Fruit fly (Drosophila melanogaster) whole organism, embryonic: ENCODE results near the gene PGRP-LF.

ENCODE experiments used
- BEAF-32 ChIP-seq: fragments of 200-800 bp; sonication (Bioruptor generic); optimal IDR thresholded peaks from 3 replicates; lab custom pipeline; 2017; ENCODE audit warnings: missing biosample characterization, missing genetic modification characterization, mild to moderate bottlenecking, moderate library complexity, missing genetic modification reagents
- CG11695 ChIP-seq: fragments of 200-800 bp; sonication (Bioruptor generic); IDR thresholded peaks from 3 replicates; pipeline ENCODE4 v1.3.6; 2022; ENCODE audit warnings: missing biosample characterization, missing genetic modification characterization
- CG12659 ChIP-seq: fragments of 200-800 bp; sonication (Bioruptor generic); optimal IDR thresholded peaks from 3 replicates; lab custom pipeline; 2017; ENCODE audit warnings: mild to moderate bottlenecking, missing biosample characterization, missing genetic modification reagents, missing genetic modification characterization
- CG15073 ChIP-seq: fragments of 200-800 bp; sonication (Bioruptor generic); optimal IDR thresholded peaks from 2 replicates; lab custom pipeline; 2016; ENCODE audit warnings: missing biosample characterization, missing genetic modification characterization
- CG1603 ChIP-seq: fragments of 200-800 bp; sonication (Bioruptor generic); optimal IDR thresholded peaks from 2 replicates; lab custom pipeline; 2019; ENCODE audit warnings: missing biosample characterization, mild to moderate bottlenecking, missing genetic modification characterization, moderate library complexity
- CG17829 ChIP-seq: fragments of 200-800 bp; optimal IDR thresholded peaks from 2 replicates; lab custom pipeline; 2019; ENCODE audit warnings: missing biosample characterization, mild to moderate bottlenecking, missing genetic modification characterization, moderate library complexity
- CG33557 ChIP-seq: fragments of 200-800 bp; sonication (Bioruptor generic); optimal IDR thresholded peaks from 2 replicates; lab custom pipeline; 2019; ENCODE audit warnings: missing biosample characterization, mild to moderate bottlenecking, missing genetic modification characterization, moderate library complexity
- CG4424 ChIP-seq: fragments of 200-800 bp; sonication (Bioruptor generic); optimal IDR thresholded peaks from 3 replicates; lab custom pipeline; 2016; ENCODE audit warnings: missing biosample characterization, missing genetic modification characterization
- CG4854 ChIP-seq: fragments of 200-800 bp; sonication (Bioruptor generic); optimal IDR thresholded peaks from 2 replicates; lab custom pipeline; 2016; ENCODE audit warnings: missing biosample characterization, missing genetic modification characterization, inconsistent platforms
- CG5953 ChIP-seq: fragments of 200-800 bp; sonication (Bioruptor generic); IDR thresholded peaks from 2 replicates; pipeline ENCODE4 v1.3.6; 2022; ENCODE audit warnings: missing biosample characterization, missing genetic modification characterization
- CG6765 ChIP-seq: fragments of 200-800 bp; sonication (Bioruptor generic); optimal IDR thresholded peaks from 3 replicates; lab custom pipeline; 2017; ENCODE audit warnings: missing biosample characterization, mild to moderate bottlenecking, missing genetic modification characterization
- CG6813 ChIP-seq: fragments of 200-800 bp; sonication (Bioruptor generic); optimal IDR thresholded peaks from 2 replicates; lab custom pipeline; 2017; ENCODE audit warnings: missing biosample characterization, missing genetic modification characterization, mild to moderate bottlenecking, moderate library complexity, missing genetic modification reagents
- CG7839 ChIP-seq: fragments of 200-800 bp; sonication (Bioruptor generic); optimal IDR thresholded peaks from 3 replicates; lab custom pipeline; 2018; ENCODE audit warnings: missing biosample characterization, mild to moderate bottlenecking, missing genetic modification characterization, moderate library complexity
- CG7928 ChIP-seq: fragments of 200-800 bp; sonication (Bioruptor generic); optimal IDR thresholded peaks from 2 replicates; lab custom pipeline; 2017; ENCODE audit warnings: missing biosample characterization, mild to moderate bottlenecking, missing genetic modification characterization
- CG7963 ChIP-seq: fragments of 200-800 bp; sonication (Bioruptor generic); IDR thresholded peaks from 3 replicates; pipeline ENCODE4 v1.3.6; 2022; ENCODE audit warnings: missing biosample characterization, missing genetic modification characterization; ENCODE audit not compliant: partially characterized antibody
- CG8290 ChIP-seq, 3 experiments: fragments of 200-800 bp; sonication (Bioruptor generic); optimal IDR thresholded peaks; 2 replicates each; lab custom pipeline; 2016 to 2019; ENCODE audit warnings: missing biosample characterization in 3 of 3, missing genetic modification characterization in 3 of 3, mild to moderate bottlenecking in 2 of 3, moderate library complexity in 1 of 3
- CG9609 ChIP-seq: fragments of 200-800 bp; sonication (Bioruptor generic); optimal IDR thresholded peaks from 3 replicates; lab custom pipeline; 2016; ENCODE audit warnings: missing biosample characterization, missing genetic modification characterization
- CG9797 ChIP-seq: fragments of 200-800 bp; sonication (Bioruptor generic); optimal IDR thresholded peaks from 3 replicates; lab custom pipeline; 2018; ENCODE audit warnings: missing biosample characterization, mild to moderate bottlenecking, missing genetic modification characterization
- Camta ChIP-seq: fragments of 200-800 bp; sonication (Bioruptor generic); optimal IDR thresholded peaks from 2 replicates; lab custom pipeline; 2016; ENCODE audit warnings: missing biosample characterization, missing genetic modification characterization
- Dll ChIP-seq: fragments of 200-800 bp; sonication (Bioruptor generic); IDR thresholded peaks from 4 replicates; pipeline ENCODE4 v1.3.6; 2022; ENCODE audit warnings: missing biosample characterization, missing genetic modification characterization; ENCODE audit not compliant: partially characterized antibody
- HLH3B ChIP-seq: fragments of 200-800 bp; sonication (Bioruptor generic); IDR thresholded peaks from 2 replicates; pipeline ENCODE4 v1.3.6; 2022; ENCODE audit warnings: missing biosample characterization, missing genetic modification characterization
- HLH54F ChIP-seq: fragments of 200-800 bp; sonication (Bioruptor generic); optimal IDR thresholded peaks from 3 replicates; lab custom pipeline; 2016; ENCODE audit warnings: missing biosample characterization, missing genetic modification characterization
- Hmr ChIP-seq: fragments of 200-800 bp; sonication (Bioruptor generic); optimal IDR thresholded peaks from 3 replicates; lab custom pipeline; 2017; ENCODE audit warnings: mild to moderate bottlenecking, missing biosample characterization, missing genetic modification reagents, missing genetic modification characterization
- Hmx ChIP-seq: fragments of 200-800 bp; sonication (Bioruptor generic); optimal IDR thresholded peaks from 2 replicates; lab custom pipeline; 2016; ENCODE audit warnings: missing biosample characterization, missing genetic modification characterization
- Lhr ChIP-seq: fragments of 200-800 bp; sonication (Bioruptor generic); optimal IDR thresholded peaks from 3 replicates; lab custom pipeline; 2017; ENCODE audit warnings: mild to moderate bottlenecking, missing biosample characterization, missing genetic modification reagents, missing genetic modification characterization
- MBD-R2 ChIP-seq: fragments of 200-800 bp; sonication (Bioruptor generic); IDR thresholded peaks from 2 replicates; pipeline ENCODE4 v1.3.6; 2022; ENCODE audit warnings: missing biosample characterization, missing genetic modification characterization
- Mad ChIP-seq: fragments of 200-800 bp; sonication (Bioruptor generic); optimal IDR thresholded peaks from 2 replicates; lab custom pipeline; 2016; ENCODE audit warnings: missing biosample characterization, missing genetic modification characterization
- Med ChIP-seq: fragments of 200-800 bp; sonication (Bioruptor generic); peaks from one replicate; lab custom pipeline; 2016; ENCODE audit warnings: missing biosample characterization, missing genetic modification characterization, mild to moderate bottlenecking, inconsistent platforms, moderate library complexity
- PHDP ChIP-seq: fragments of 200-800 bp; sonication (Bioruptor generic); optimal IDR thresholded peaks from 3 replicates; lab custom pipeline; 2018; ENCODE audit warnings: missing biosample characterization, mild to moderate bottlenecking, missing genetic modification characterization, moderate library complexity
- Ravus ChIP-seq: fragments of 200-800 bp; sonication (Bioruptor generic); IDR thresholded peaks from 2 replicates; pipeline ENCODE4 v1.3.6; 2022; ENCODE audit warnings: missing biosample characterization, missing genetic modification characterization
- Six4 ChIP-seq: fragments of 200-800 bp; sonication (Bioruptor generic); optimal IDR thresholded peaks from 2 replicates; lab custom pipeline; 2016; ENCODE audit warnings: missing biosample characterization, missing genetic modification characterization
- Stat92E ChIP-seq, 3 experiments: fragments of >200 bp in 2 of 3; fragments of 200-800 bp in 1 of 3; sonication (Bioruptor generic) in 1 of 3; optimal IDR thresholded peaks; 2 replicates each; lab custom pipeline; 2017 to 2019; ENCODE audit warnings: missing biosample characterization in 3 of 3, missing genetic modification characterization in 3 of 3, mild to moderate bottlenecking in 1 of 3, moderate library complexity in 1 of 3
- Xbp1 ChIP-seq: fragments of 200-800 bp; sonication (Bioruptor generic); optimal IDR thresholded peaks from 3 replicates; lab custom pipeline; 2016; ENCODE audit warnings: missing biosample characterization, mild to moderate bottlenecking, missing genetic modification characterization
- amos ChIP-seq: fragments of 200-800 bp; sonication (Bioruptor generic); IDR thresholded peaks from 2 replicates; pipeline ENCODE4 v1.3.6; 2022; ENCODE audit warnings: missing biosample characterization, missing genetic modification characterization; ENCODE audit not compliant: partially characterized antibody
- caup ChIP-seq: fragments of 200-800 bp; sonication (Bioruptor generic); optimal IDR thresholded peaks from 3 replicates; lab custom pipeline; 2017; ENCODE audit warnings: missing biosample characterization, mild to moderate bottlenecking, missing genetic modification characterization, moderate library complexity; ENCODE audit not compliant: severe bottlenecking
- cg ChIP-seq: fragments of 200-800 bp; sonication (Bioruptor generic); optimal IDR thresholded peaks from 3 replicates; lab custom pipeline; 2019; ENCODE audit warnings: missing biosample characterization, mild to moderate bottlenecking, missing genetic modification characterization, moderate library complexity
- chinmo ChIP-seq: fragments of 200-800 bp; sonication (Bioruptor generic); IDR thresholded peaks from 4 replicates; pipeline ENCODE4 v1.3.6; 2022; ENCODE audit warnings: missing biosample characterization, missing genetic modification characterization; ENCODE audit not compliant: partially characterized antibody
- grn ChIP-seq: fragments of 200-800 bp; sonication (Bioruptor generic); optimal IDR thresholded peaks from 3 replicates; lab custom pipeline; 2017; ENCODE audit warnings: missing biosample characterization, missing genetic modification characterization
- h ChIP-seq: fragments of >200 bp; optimal IDR thresholded peaks from 2 replicates; lab custom pipeline; 2017
- hkb ChIP-seq, 2 experiments: fragments of 200-800 bp in 1 of 2; fragments of >200 bp in 1 of 2; sonication (Bioruptor generic) in 1 of 2; IDR thresholded peaks in 1 of 2; optimal IDR thresholded peaks in 1 of 2; 2 replicates each; pipeline versions ENCODE4 v1.3.6 to Lab custom; 2017 to 2022; ENCODE audit warnings: missing biosample characterization in 1 of 2, missing genetic modification characterization in 1 of 2
- ind ChIP-seq: fragments of 200-800 bp; sonication (Bioruptor generic); optimal IDR thresholded peaks from 3 replicates; lab custom pipeline; 2016; ENCODE audit warnings: missing biosample characterization, missing genetic modification characterization
- scrt ChIP-seq: fragments of 200-800 bp; sonication (Bioruptor generic); optimal IDR thresholded peaks from 2 replicates; lab custom pipeline; 2018; ENCODE audit warnings: missing biosample characterization, mild to moderate bottlenecking, missing genetic modification characterization, moderate library complexity
- sisA ChIP-seq: fragments of 200-800 bp; sonication (Bioruptor generic); IDR thresholded peaks from 2 replicates; pipeline ENCODE4 v1.3.6; 2022; ENCODE audit warnings: missing biosample characterization, missing genetic modification characterization
- slou ChIP-seq: fragments of 200-800 bp; sonication (Bioruptor generic); optimal IDR thresholded peaks from 3 replicates; lab custom pipeline; 2016; ENCODE audit warnings: missing biosample characterization, missing genetic modification characterization
- unc-4 ChIP-seq: fragments of 200-800 bp; sonication (Bioruptor generic); IDR thresholded peaks from 2 replicates; pipeline ENCODE4 v1.3.6; 2022; ENCODE audit warnings: missing biosample characterization, missing genetic modification characterization; ENCODE audit not compliant: partially characterized antibody
- vnd ChIP-seq: fragments of 200-800 bp; sonication (Bioruptor generic); IDR thresholded peaks from 3 replicates; pipeline ENCODE4 v1.3.6; 2022; ENCODE audit warnings: missing biosample characterization, missing genetic modification characterization; ENCODE audit not compliant: partially characterized antibody
- vvl ChIP-seq: fragments of 200-800 bp; sonication (Bioruptor generic); IDR thresholded peaks from 2 replicates; pipeline ENCODE4 v1.3.6; 2022; ENCODE audit warnings: missing biosample characterization, missing genetic modification characterization

Gene PGRP-LF

DNA sequence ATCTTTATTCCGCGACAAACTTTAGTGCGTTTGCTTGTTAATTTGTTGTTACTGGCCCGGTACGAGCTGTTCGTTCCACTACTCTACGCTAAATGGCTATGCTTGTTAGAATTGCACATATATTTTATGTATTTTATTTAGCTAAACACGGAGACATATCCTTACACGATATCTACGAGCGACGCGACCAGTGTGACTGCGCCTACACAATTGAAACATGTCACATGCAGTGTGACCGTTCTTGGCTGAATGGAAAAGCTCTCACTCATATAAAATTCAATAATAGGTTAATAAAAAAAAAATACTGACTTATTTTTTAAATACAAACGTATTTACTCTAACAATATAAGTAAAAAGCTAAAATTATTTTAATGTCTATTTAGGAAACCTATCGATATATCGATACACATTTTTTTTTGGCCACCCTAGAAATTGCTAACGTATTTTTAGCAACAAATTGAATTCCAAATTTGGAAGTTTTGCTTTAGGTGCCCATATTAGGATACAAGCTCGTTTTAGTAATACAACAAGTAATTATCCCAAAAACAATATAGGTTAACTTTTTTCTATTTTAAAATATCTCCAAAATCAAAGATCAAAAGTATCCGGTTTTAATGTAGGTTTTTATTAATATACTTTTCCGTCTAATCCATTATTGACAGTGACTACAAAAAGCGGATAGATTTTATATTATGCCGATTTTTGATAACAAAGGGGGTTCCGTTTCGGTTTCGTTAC, 49.8 kb downstream of the PGRP-LF start, which contains the start of gene CG4080 (continued):
- peak; percentile 81 for TF ChIP-seq Med (GFP tag; lab: Kevin White, UChicago)
- TF ChIP-seq CG8290 (GFP tag; optimal IDR thresholded peaks at IDR 0.05; lab: Kevin White, UChicago): peak; percentile 22
- peak; percentile 32 to 36 for TF ChIP-seq CG8290 (tag; optimal IDR thresholded peaks at IDR 0.05; lab: Kevin White, UChicago)
- peak; percentile 76 for TF ChIP-seq vnd (GFP tag; lab: Robert Waterston, UW)
- peak; percentile 96 for TF ChIP-seq CG9797 (GFP tag; lab: Kevin White, UChicago)
- peak; percentile 86 for TF ChIP-seq BEAF-32 (GFP tag; lab: Kevin White, UChicago)
- peak; percentile 88 for TF ChIP-seq unc-4 (GFP tag; lab: Robert Waterston, UW)
- TF ChIP-seq Hmx (GFP tag; lab: Kevin White, UChicago): peak; percentile 9
- peak; percentile 43 for TF ChIP-seq PHDP (tag; lab: Kevin White, UChicago)
- TF ChIP-seq Xbp1 (GFP tag; lab: Kevin White, UChicago): peak; percentile 19
- peak; percentile 81 for TF ChIP-seq Lhr
- peak; percentile 46 for TF ChIP-seq scrt (GFP tag; lab: Kevin White, UChicago)
- no peak for TF ChIP-seq CG11695 (GFP tag; lab: Robert Waterston, UW)
- peak; percentile 72 for TF ChIP-seq vvl (GFP tag; lab: Robert Waterston, UW)
- TF ChIP-seq Ravus (GFP tag; lab: Robert Waterston, UW): no peak
- peak; percentile 11 for TF ChIP-seq CG4854 (GFP tag; lab: Kevin White, UChicago)
- peak; percentile 42 for TF ChIP-seq Hmr
- TF ChIP-seq CG17829 (tag; lab: Kevin White, UChicago): peak; percentile 57
- TF ChIP-seq CG7928: no peak
- TF ChIP-seq cg (GFP tag; lab: Kevin White, UChicago): peak; percentile 80
- peak; percentile 15 for TF ChIP-seq CG7839 (tag; lab: Kevin White, UChicago)
- TF ChIP-seq Stat92E (GFP tag; optimal IDR thresholded peaks at IDR 0.05; lab: Kevin White, UChicago): peak in 1 of 3 experiments; percentile 17
- TF ChIP-seq chinmo (GFP tag; lab: Robert Waterston, UW): peak; percentile 57; the same call in 1 of the 4 replicates
- TF ChIP-seq MBD-R2 (GFP tag; lab: Robert Waterston, UW): peak; percentile 25
- TF ChIP-seq Six4 (GFP tag; lab: Kevin White, UChicago): no peak
- TF ChIP-seq amos: peak; percentile 76; the same call in 1 of the 2 replicates
- TF ChIP-seq slou (GFP tag; lab: Kevin White, UChicago): no peak
- TF ChIP-seq h (lab: Kevin White, UChicago): no peak
- peak; percentile 55 for TF ChIP-seq CG1603
- no peak for TF ChIP-seq HLH3B
- no peak for TF ChIP-seq sisA (GFP tag; lab: Robert Waterston, UW)
- peak; percentile 34 for TF ChIP-seq CG33557 (GFP tag; lab: Kevin White, UChicago)
- TF ChIP-seq CG6765 (GFP tag; lab: Kevin White, UChicago): peak; percentile 54
- TF ChIP-seq hkb (optimal IDR thresholded peaks at IDR 0.05; lab: Kevin White, UChicago): peak; percentile 6
- 0 out of 2 replicates have a peak, but pooled peaks have one; percentile 19 for TF ChIP-seq hkb (GFP tag; IDR thresholded peaks at IDR 0.05; lab: Robert Waterston, UW)
- no peak for TF ChIP-seq ind
- TF ChIP-seq Dll (GFP tag; lab: Robert Waterston, UW): peak; percentile 89
- TF ChIP-seq Camta (GFP tag; lab: Kevin White, UChicago): peak; percentile 16
- no peak for TF ChIP-seq CG15073 (GFP tag; lab: Kevin White, UChicago)
- peak; percentile 8 for TF ChIP-seq CG4424 (GFP tag; lab: Kevin White, UChicago)
- TF ChIP-seq Mad (GFP tag; lab: Kevin White, UChicago): peak; percentile 26
- peak; percentile 26 for TF ChIP-seq grn (GFP tag; lab: Kevin White, UChicago)
- TF ChIP-seq CG9609 (GFP tag; lab: Kevin White, UChicago): no peak
- no peak for TF ChIP-seq CG6813 (GFP tag; lab: Kevin White, UChicago)
- peak; percentile 78 for TF ChIP-seq CG12659 (GFP tag; lab: Kevin White, UChicago)
- TF ChIP-seq CG7963: 0 out of 3 replicates have a peak, but pooled peaks have one; percentile 28
- 0 out of 2 replicates have a peak, but pooled peaks have one; percentile 41 for TF ChIP-seq CG5953
- TF ChIP-seq HLH54F (GFP tag; lab: Kevin White, UChicago): no peak
- TF ChIP-seq caup: peak; percentile 33
